Worm (Caenorhabditis elegans): ENCODE measurements around the gene gstk-1.

DNA sequence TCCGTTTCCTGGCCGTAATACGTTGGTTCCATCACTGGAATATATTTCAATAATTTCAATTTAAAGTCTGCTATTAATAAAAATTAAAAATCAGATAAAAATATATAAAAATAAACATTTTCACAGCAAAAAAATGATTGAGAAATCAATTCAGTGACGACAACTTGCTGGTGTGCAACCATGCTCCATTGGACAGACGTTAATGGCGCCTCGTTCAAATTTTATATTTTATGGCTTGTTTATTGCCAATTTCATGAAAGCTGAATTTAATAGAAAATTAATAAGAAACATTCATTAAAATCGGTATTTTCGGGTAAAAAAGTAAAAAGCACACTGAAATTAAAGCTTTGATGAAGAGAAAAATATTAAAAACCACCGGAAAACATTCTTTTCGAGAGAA is 49.7 kb downstream of the gstk-1 start, which contains the start of gene Y53C12A.3:
- TF ChIP-seq unc-55 (GFP tag; optimal IDR thresholded peaks at IDR 0.05) (no peak), F13H6.1 (tag; optimal IDR thresholded peaks at IDR 0.05) (no peak), eyg-1 (tag; optimal IDR thresholded peaks at IDR 0.05) (no peak)
